Fruit fly (Drosophila melanogaster) whole organism, embryonic: Measurements from ENCODE around the gene Ctr1A.

Source experiments
- B-H2 ChIP-seq: fragments of 200-800 bp; sonication (Bioruptor generic); optimal IDR thresholded peaks from 2 replicates; lab custom pipeline; 2018; ENCODE audit warnings: missing biosample characterization, mild to moderate bottlenecking, missing genetic modification characterization
- Bgb ChIP-seq: fragments of 200-800 bp; sonication (Bioruptor generic); IDR thresholded peaks from 2 replicates; pipeline ENCODE4 v1.3.6; 2022; ENCODE audit warnings: missing biosample characterization, missing genetic modification characterization; ENCODE audit not compliant: partially characterized antibody
- Bteb2 ChIP-seq: fragments of 200-800 bp; sonication (Bioruptor generic); optimal IDR thresholded peaks from 2 replicates; lab custom pipeline; 2016; ENCODE audit warnings: missing biosample characterization, missing genetic modification characterization
- CG10274 ChIP-seq: fragments of 200-800 bp; sonication (Bioruptor generic); optimal IDR thresholded peaks from 3 replicates; lab custom pipeline; 2017; ENCODE audit warnings: missing biosample characterization, mild to moderate bottlenecking, missing genetic modification characterization
- CG11695 ChIP-seq: fragments of 200-800 bp; sonication (Bioruptor generic); IDR thresholded peaks from 3 replicates; pipeline ENCODE4 v1.3.6; 2022; ENCODE audit warnings: missing biosample characterization, missing genetic modification characterization
- CG12659 ChIP-seq: fragments of 200-800 bp; sonication (Bioruptor generic); optimal IDR thresholded peaks from 3 replicates; lab custom pipeline; 2017; ENCODE audit warnings: mild to moderate bottlenecking, missing biosample characterization, missing genetic modification reagents, missing genetic modification characterization
- CG12744 ChIP-seq: fragments of 200-800 bp; sonication (Bioruptor generic); optimal IDR thresholded peaks from 2 replicates; lab custom pipeline; 2016; ENCODE audit warnings: missing biosample characterization, missing genetic modification characterization
- CG14014 ChIP-seq: fragments of 200-800 bp; sonication (Bioruptor generic); IDR thresholded peaks from 2 replicates; pipeline ENCODE4 v1.3.6; 2022; ENCODE audit warnings: missing biosample characterization, missing genetic modification characterization
- CG16815 ChIP-seq: fragments of 200-800 bp; sonication (Bioruptor generic); optimal IDR thresholded peaks from 3 replicates; lab custom pipeline; 2017; ENCODE audit warnings: missing biosample characterization, mild to moderate bottlenecking, missing genetic modification characterization
- CG17359 ChIP-seq: fragments of 200-800 bp; sonication (Bioruptor generic); optimal IDR thresholded peaks from 3 replicates; lab custom pipeline; 2018; ENCODE audit warnings: missing biosample characterization, mild to moderate bottlenecking, missing genetic modification characterization, moderate library complexity
- CG17912 ChIP-seq: fragments of 200-800 bp; sonication (Bioruptor generic); optimal IDR thresholded peaks from 2 replicates; lab custom pipeline; 2018; ENCODE audit warnings: missing biosample characterization, mild to moderate bottlenecking, missing genetic modification characterization
- CG2202 ChIP-seq: fragments of 200-800 bp; sonication (Bioruptor generic); optimal IDR thresholded peaks from 2 replicates; lab custom pipeline; 2018; ENCODE audit warnings: missing biosample characterization, mild to moderate bottlenecking, missing genetic modification characterization
- CG30431 ChIP-seq: fragments of 200-800 bp; sonication (Bioruptor generic); optimal IDR thresholded peaks from 2 replicates; lab custom pipeline; 2017; ENCODE audit warnings: missing biosample characterization, missing genetic modification characterization
- CG3281 ChIP-seq: fragments of 200-800 bp; sonication (Bioruptor generic); optimal IDR thresholded peaks from 3 replicates; lab custom pipeline; 2017; ENCODE audit warnings: missing biosample characterization, mild to moderate bottlenecking, missing genetic modification characterization
- CG7271 ChIP-seq: fragments of 200-800 bp; sonication (Bioruptor generic); optimal IDR thresholded peaks from 2 replicates; lab custom pipeline; 2018; ENCODE audit warnings: missing biosample characterization, mild to moderate bottlenecking, missing genetic modification characterization, moderate library complexity
- CG9727 ChIP-seq: fragments of 200-800 bp; sonication (Bioruptor generic); optimal IDR thresholded peaks from 3 replicates; lab custom pipeline; 2017; ENCODE audit warnings: missing biosample characterization, mild to moderate bottlenecking, missing genetic modification characterization
- Dip2 ChIP-seq: fragments of 200-800 bp; sonication (Bioruptor generic); IDR thresholded peaks from 2 replicates; pipeline ENCODE4 v1.3.6; 2022; ENCODE audit warnings: missing biosample characterization, missing genetic modification characterization
- Drgx ChIP-seq: fragments of 200-800 bp; sonication (Bioruptor generic); IDR thresholded peaks from 2 replicates; pipeline ENCODE4 v1.3.6; 2022; ENCODE audit warnings: missing biosample characterization, missing genetic modification characterization
- HLH4C ChIP-seq: fragments of 200-800 bp; sonication (Bioruptor generic); IDR thresholded peaks from 3 replicates; pipeline ENCODE4 v1.3.6; 2022; ENCODE audit warnings: missing biosample characterization, missing genetic modification characterization; ENCODE audit not compliant: partially characterized antibody
- HLHmδ ChIP-seq: fragments of 200-800 bp; sonication (Bioruptor generic); optimal IDR thresholded peaks from 2 replicates; lab custom pipeline; 2018; ENCODE audit warnings: missing biosample characterization, mild to moderate bottlenecking, missing genetic modification characterization, moderate library complexity
- Mrtf ChIP-seq: fragments of 200-800 bp; sonication (Bioruptor generic); IDR thresholded peaks from 3 replicates; pipeline ENCODE4 v1.3.6; 2022; ENCODE audit warnings: missing biosample characterization, missing genetic modification characterization
- Oli ChIP-seq: fragments of 200-800 bp; sonication (Bioruptor generic); optimal IDR thresholded peaks from 2 replicates; lab custom pipeline; 2018; ENCODE audit warnings: missing biosample characterization, mild to moderate bottlenecking, missing genetic modification characterization, moderate library complexity
- Optix ChIP-seq: fragments of 200-800 bp; sonication (Bioruptor generic); IDR thresholded peaks from 3 replicates; pipeline ENCODE4 v1.3.6; 2022; ENCODE audit warnings: missing biosample characterization, missing genetic modification characterization
- Side ChIP-seq: fragments of 200-800 bp; sonication (Bioruptor generic); optimal IDR thresholded peaks from 2 replicates; lab custom pipeline; 2016; ENCODE audit warnings: missing biosample characterization, missing genetic modification characterization
- Six4 ChIP-seq: fragments of 200-800 bp; sonication (Bioruptor generic); optimal IDR thresholded peaks from 2 replicates; lab custom pipeline; 2016; ENCODE audit warnings: missing biosample characterization, missing genetic modification characterization
- ac ChIP-seq: fragments of 200-800 bp; sonication (Bioruptor generic); optimal IDR thresholded peaks from 3 replicates; lab custom pipeline; 2017; ENCODE audit warnings: missing biosample characterization, mild to moderate bottlenecking, missing genetic modification characterization
- al ChIP-seq: fragments of 200-800 bp; sonication (Bioruptor generic); IDR thresholded peaks from 2 replicates; pipeline ENCODE4 v1.3.6; 2022; ENCODE audit warnings: missing biosample characterization, missing genetic modification characterization
- ase ChIP-seq: fragments of 200-800 bp; sonication (Bioruptor generic); IDR thresholded peaks from 3 replicates; pipeline ENCODE4 v1.3.6; 2022; ENCODE audit warnings: missing biosample characterization, missing genetic modification characterization
- cas ChIP-seq: fragments of 200-800 bp; sonication (Bioruptor generic); IDR thresholded peaks from 2 replicates; pipeline ENCODE4 v1.3.6; 2022; ENCODE audit warnings: missing biosample characterization, missing genetic modification characterization
- chif ChIP-seq, 2 experiments: fragments of 200-800 bp; sonication (Bioruptor generic); optimal IDR thresholded peaks; 3 replicates each; lab custom pipeline; 2016; ENCODE audit warnings: missing biosample characterization in 2 of 2, missing genetic modification characterization in 2 of 2
- cwo ChIP-seq: fragments of 200-800 bp; sonication (Bioruptor generic); optimal IDR thresholded peaks from 3 replicates; lab custom pipeline; 2017; ENCODE audit warnings: missing biosample characterization, missing genetic modification characterization, mild to moderate bottlenecking, moderate library complexity, missing genetic modification reagents
- fu2 ChIP-seq: fragments of 200-800 bp; sonication (Bioruptor generic); optimal IDR thresholded peaks from 2 replicates; lab custom pipeline; 2016; ENCODE audit warnings: missing biosample characterization, missing genetic modification characterization
- gsb ChIP-seq: fragments of 200-800 bp; sonication (Bioruptor generic); IDR thresholded peaks from 2 replicates; pipeline ENCODE4 v1.3.6; 2022; ENCODE audit warnings: missing biosample characterization, missing genetic modification characterization
- h ChIP-seq: fragments of >200 bp; optimal IDR thresholded peaks from 2 replicates; lab custom pipeline; 2017
- kah ChIP-seq: fragments of 200-800 bp; sonication (Bioruptor generic); optimal IDR thresholded peaks from 2 replicates; lab custom pipeline; 2018; ENCODE audit warnings: missing biosample characterization, mild to moderate bottlenecking, missing genetic modification characterization
- luna ChIP-seq: fragments of 200-800 bp; sonication (Bioruptor generic); optimal IDR thresholded peaks from 2 replicates; lab custom pipeline; 2016; ENCODE audit warnings: missing biosample characterization, missing genetic modification characterization
- p53 ChIP-seq: fragments of 200-800 bp; sonication (Bioruptor generic); optimal IDR thresholded peaks from 2 replicates; lab custom pipeline; 2016; ENCODE audit warnings: missing biosample characterization, missing genetic modification characterization
- phol ChIP-seq: fragments of 200-800 bp; sonication (Bioruptor generic); optimal IDR thresholded peaks from 3 replicates; lab custom pipeline; 2018; ENCODE audit warnings: missing biosample characterization, mild to moderate bottlenecking, missing genetic modification characterization, moderate library complexity
- repo ChIP-seq: fragments of 200-800 bp; sonication (Bioruptor generic); optimal IDR thresholded peaks from 2 replicates; lab custom pipeline; 2016; ENCODE audit warnings: missing biosample characterization, missing genetic modification characterization
- scrt ChIP-seq: fragments of 200-800 bp; sonication (Bioruptor generic); optimal IDR thresholded peaks from 2 replicates; lab custom pipeline; 2018; ENCODE audit warnings: missing biosample characterization, mild to moderate bottlenecking, missing genetic modification characterization, moderate library complexity
- sens ChIP-seq: fragments of 200-800 bp; sonication (Bioruptor generic); peaks from one replicate; lab custom pipeline; 2016; ENCODE audit warnings: missing biosample characterization, missing genetic modification characterization
- stwl ChIP-seq: fragments of 200-800 bp; sonication (Bioruptor generic); optimal IDR thresholded peaks from 3 replicates; lab custom pipeline; 2018; ENCODE audit warnings: missing biosample characterization, mild to moderate bottlenecking, missing genetic modification characterization, moderate library complexity
- tgo ChIP-seq: fragments of 200-800 bp; sonication (Bioruptor generic); IDR thresholded peaks from 3 replicates; pipeline ENCODE4 v1.3.6; 2022; ENCODE audit warnings: missing biosample characterization, missing genetic modification characterization
- tin ChIP-seq: fragments of 200-800 bp; sonication (Bioruptor generic); optimal IDR thresholded peaks from 3 replicates; lab custom pipeline; 2016; ENCODE audit warnings: missing biosample characterization, missing genetic modification characterization
- trem ChIP-seq: fragments of 200-800 bp; optimal IDR thresholded peaks from 3 replicates; lab custom pipeline; 2019; ENCODE audit warnings: missing biosample characterization, mild to moderate bottlenecking, missing genetic modification characterization, moderate library complexity
- tup ChIP-seq: fragments of 200-800 bp; sonication (Bioruptor generic); optimal IDR thresholded peaks from 2 replicates; lab custom pipeline; 2016; ENCODE audit warnings: missing biosample characterization, mild to moderate bottlenecking, missing genetic modification characterization, moderate library complexity
- tx ChIP-seq: fragments of 200-800 bp; sonication (Bioruptor generic); optimal IDR thresholded peaks from 2 replicates; lab custom pipeline; 2016; ENCODE audit warnings: missing biosample characterization, missing genetic modification characterization
- zen ChIP-seq: fragments of 200-800 bp; sonication (Bioruptor generic); optimal IDR thresholded peaks from 3 replicates; lab custom pipeline; 2018; ENCODE audit warnings: missing biosample characterization, mild to moderate bottlenecking, missing genetic modification characterization, moderate library complexity
- zf30C ChIP-seq: fragments of 200-800 bp; sonication (Bioruptor generic); optimal IDR thresholded peaks from 3 replicates; lab custom pipeline; 2018; ENCODE audit warnings: missing biosample characterization, mild to moderate bottlenecking, missing genetic modification characterization
- zfh1 ChIP-seq: fragments of 200-800 bp; sonication (Bioruptor generic); IDR thresholded peaks from 3 replicates; pipeline ENCODE4 v1.3.6; 2022; ENCODE audit warnings: missing biosample characterization, missing genetic modification characterization

Ctr1A gene

dm6 chrX:6678635-6679501 is 17.4 kb downstream of the Ctr1A start, which contains the start of gene ND-ASHI (continued):
- TF ChIP-seq Bgb (GFP tag; lab: Robert Waterston, UW) (no peak), CG3281 (GFP tag; lab: Kevin White, UChicago) (peak; percentile 97), luna (GFP tag; lab: Kevin White, UChicago) (peak; percentile 83), CG17912 (GFP tag; lab: Kevin White, UChicago) (peak; percentile 69), CG30431 (GFP tag; lab: Kevin White, UChicago) (peak; percentile 90), CG10274 (GFP tag; lab: Kevin White, UChicago) (peak; percentile 89), Bteb2 (GFP tag; lab: Kevin White, UChicago) (peak; percentile 93), CG14014 (peak; percentile 97), B-H2 (GFP tag; lab: Kevin White, UChicago) (peak; percentile 98), HLH4C (GFP tag; lab: Robert Waterston, UW) (no peak), phol (tag; lab: Kevin White, UChicago) (peak; percentile 87), tup (peak; percentile 92), Side (peak; percentile 87), Drgx (GFP tag; lab: Robert Waterston, UW) (peak; percentile 98), CG12659 (GFP tag; lab: Kevin White, UChicago) (peak; percentile 96), p53 (GFP tag; lab: Kevin White, UChicago) (peak; percentile 48), HLHmδ (GFP tag; lab: Kevin White, UChicago) (no peak), Optix (peak; percentile 94), zen (tag; lab: Kevin White, UChicago) (peak; percentile 84), tx (GFP tag; lab: Kevin White, UChicago) (peak; percentile 84), trem (tag; lab: Kevin White, UChicago) (peak; percentile 70), repo (GFP tag; lab: Kevin White, UChicago) (peak; percentile 86), Dip2 (GFP tag; lab: Robert Waterston, UW) (no peak), CG12744 (peak; percentile 90), tgo (GFP tag; lab: Robert Waterston, UW) (peak; percentile 94), CG16815 (peak; percentile 90), CG7271 (tag; lab: Kevin White, UChicago) (peak; percentile 58), CG9727 (GFP tag; lab: Kevin White, UChicago) (peak; percentile 95), CG17359 (tag; lab: Kevin White, UChicago) (peak; percentile 95), kah (peak; percentile 56), gsb (GFP tag; lab: Robert Waterston, UW) (peak; percentile 91), zf30C (GFP tag; lab: Kevin White, UChicago) (no peak), cas (peak; percentile 89), CG11695 (GFP tag; lab: Robert Waterston, UW) (peak; percentile 94), Oli (tag; lab: Kevin White, UChicago) (peak; percentile 91), CG2202 (peak; percentile 74), cwo (peak; percentile 94), ac (peak; percentile 74), zfh1 (GFP tag; lab: Robert Waterston, UW) (peak; percentile 96), h (lab: Kevin White, UChicago) (no peak), fu2 (GFP tag; lab: Kevin White, UChicago) (peak; percentile 86), stwl (tag; lab: Kevin White, UChicago) (peak; percentile 9), chif (GFP tag; optimal IDR thresholded peaks at IDR 0.05; lab: Kevin White, UChicago) (peak; percentile 88 to 90), scrt (GFP tag; lab: Kevin White, UChicago) (peak; percentile 90), sens (peak; percentile 98), Mrtf (GFP tag; lab: Robert Waterston, UW) (peak; percentile 93), tin (GFP tag; lab: Kevin White, UChicago) (peak; percentile 93), ase (GFP tag; lab: Robert Waterston, UW) (peak; percentile 91), al (GFP tag; lab: Robert Waterston, UW) (peak; percentile 95), Six4 (GFP tag; lab: Kevin White, UChicago) (peak; percentile 90)
